Fruit fly (Drosophila melanogaster): ENCODE results near the gene mRpL1.

mRpL1 gene

dm6 chr3R:8308515-8308959 is 7.3 kb downstream of the mRpL1 start, which contains the start of gene tex (continued):
- TF ChIP-seq run (tag; optimal IDR thresholded peaks at IDR 0.05) (no peak), zen (tag; optimal IDR thresholded peaks at IDR 0.05) (peak; percentile 6), jigr1 (GFP tag; IDR thresholded peaks at IDR 0.05) (no peak), Hr51 (GFP tag; optimal IDR thresholded peaks at IDR 0.05) (no peak), ato (GFP tag; IDR thresholded peaks at IDR 0.05; ENCODE audit: partially characterized antibody) (no peak), Mrtf (GFP tag; IDR thresholded peaks at IDR 0.05) (no peak), CHES-1-like (GFP tag; optimal IDR thresholded peaks at IDR 0.05) (peak; percentile 44), Mad (GFP tag; optimal IDR thresholded peaks at IDR 0.05) (no peak), disco-r (GFP tag; optimal IDR thresholded peaks at IDR 0.05) (no peak), CG3163 (GFP tag; optimal IDR thresholded peaks at IDR 0.05) (no peak), CG17802 (tag; optimal IDR thresholded peaks at IDR 0.05) (no peak), sug (tag; optimal IDR thresholded peaks at IDR 0.05) (no peak), Doc2 (GFP tag; IDR thresholded peaks at IDR 0.05) (no peak), CG11456 (GFP tag; IDR thresholded peaks at IDR 0.05) (no peak), CG12299 (tag; optimal IDR thresholded peaks at IDR 0.05) (peak; percentile 13), CG2116 (GFP tag; optimal IDR thresholded peaks at IDR 0.05) (peak; percentile 55), ind (GFP tag; optimal IDR thresholded peaks at IDR 0.05) (no peak), Oaz (GFP tag; IDR thresholded peaks at IDR 0.05) (no peak), emc (GFP tag; optimal IDR thresholded peaks at IDR 0.05) (no peak), cas (GFP tag; IDR thresholded peaks at IDR 0.05) (no peak), CG11247 (GFP tag; IDR thresholded peaks at IDR 0.05) (no peak), hb (GFP tag; IDR thresholded peaks at IDR 0.05; ENCODE audit: partially characterized antibody) (no peak), aop (GFP tag; IDR thresholded peaks at IDR 0.05) (no peak), CG1647 (GFP tag; optimal IDR thresholded peaks at IDR 0.05) (no peak), yki (optimal IDR thresholded peaks at IDR 0.05) (no peak), btn (GFP tag; optimal IDR thresholded peaks at IDR 0.05) (no peak), CG16779 (GFP tag; IDR thresholded peaks at IDR 0.05) (no peak), Rfx (GFP tag; IDR thresholded peaks at IDR 0.05) (no peak), CG10654 (GFP tag; optimal IDR thresholded peaks at IDR 0.05) (no peak), HHEX (GFP tag; optimal IDR thresholded peaks at IDR 0.05) (peak; percentile 37), schlank (tag; optimal IDR thresholded peaks at IDR 0.05) (no peak), YL-1 (GFP tag; optimal IDR thresholded peaks at IDR 0.05) (peak; percentile 23), sima (GFP tag; optimal IDR thresholded peaks at IDR 0.05) (no peak), CG17912 (GFP tag; optimal IDR thresholded peaks at IDR 0.05) (peak; percentile 14), slou (GFP tag; optimal IDR thresholded peaks at IDR 0.05) (no peak), nerfin-2 (GFP tag; IDR thresholded peaks at IDR 0.05; ENCODE audit: partially characterized antibody) (no peak), inv (GFP tag; IDR thresholded peaks at IDR 0.05; ENCODE audit: partially characterized antibody) (no peak), CG7372 (GFP tag; IDR thresholded peaks at IDR 0.05) (no peak), CG4328 (GFP tag; optimal IDR thresholded peaks at IDR 0.05) (no peak), CG17361 (GFP tag; IDR thresholded peaks at IDR 0.05) (peak; percentile 37; the same call in 2 of the 3 replicates), CG34422 (GFP tag; IDR thresholded peaks at IDR 0.05) (peak; percentile 65; the same call in 1 of the 3 replicates), CG6791 (GFP tag; IDR thresholded peaks at IDR 0.05; ENCODE audit: partially characterized antibody) (no peak), sim (GFP tag; IDR thresholded peaks at IDR 0.05) (0 out of 2 replicates have a peak, but pooled peaks have one; percentile 52), CG12236 (GFP tag; optimal IDR thresholded peaks at IDR 0.05) (peak; percentile 52), kni (GFP tag; optimal IDR thresholded peaks at IDR 0.05) (peak; percentile 68), B-H2 (GFP tag; optimal IDR thresholded peaks at IDR 0.05) (no peak), CG3065 (GFP tag; optimal IDR thresholded peaks at IDR 0.05) (no peak), CG14860 (GFP tag; IDR thresholded peaks at IDR 0.05; ENCODE audit: partially characterized antibody) (no peak), CG2129 (GFP tag; IDR thresholded peaks at IDR 0.05; ENCODE audit: partially characterized antibody) (no peak), otp (GFP tag; IDR thresholded peaks at IDR 0.05) (peak; percentile 29; the same call in 1 of the 3 replicates), h (optimal IDR thresholded peaks at IDR 0.05) (no peak), CG1792 (GFP tag; optimal IDR thresholded peaks at IDR 0.05) (no peak)
